Worm (Caenorhabditis elegans): ENCODE results near the gene B0361.3.

DNA sequence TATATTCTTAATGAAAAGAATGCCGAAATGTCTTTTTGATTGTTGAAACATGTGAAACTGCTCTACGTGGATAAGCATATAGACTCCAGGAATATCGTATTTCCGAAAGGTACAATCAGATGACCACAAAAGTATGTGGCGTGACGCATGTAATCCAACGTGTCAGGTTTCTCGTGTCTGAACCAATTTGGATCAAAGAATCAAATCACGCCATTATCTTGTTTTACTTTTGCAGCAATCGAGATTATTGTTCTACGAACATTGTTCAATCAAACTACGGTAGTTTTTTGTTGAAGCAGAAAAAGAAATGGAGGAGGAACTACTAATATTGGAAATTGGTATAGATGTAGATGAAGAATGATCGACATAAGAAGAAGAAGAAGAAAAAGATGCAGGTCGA is 7.5 kb upstream of the B0361.3 start:
- TF ChIP-seq B0019.2 (GFP tag; conservative IDR thresholded peaks at IDR 0.05) (no peak), unc-130 (GFP tag; optimal IDR thresholded peaks at IDR 0.05) (no peak), ztf-25 (GFP tag; IDR thresholded peaks at IDR 0.05) (no peak), unc-62 (GFP tag; optimal IDR thresholded peaks at IDR 0.05) (no peak), ama-1 (optimal IDR thresholded peaks at IDR 0.05) (no peak), ama-1 (GFP tag; optimal IDR thresholded peaks at IDR 0.05) (no peak), lin-26 (GFP tag; IDR thresholded peaks at IDR 0.05) (no peak), ceh-100 (GFP tag; IDR thresholded peaks at IDR 0.05) (no peak), lag-1 (GFP tag; IDR thresholded peaks at IDR 0.05) (no peak), tbx-9 (tag; optimal IDR thresholded peaks at IDR 0.05; ENCODE audit: borderline replicate concordance) (no peak), ceh-91 (GFP tag; IDR thresholded peaks at IDR 0.05) (no peak)

Measured in whole organism, young adult.